Fruit fly (Drosophila melanogaster) whole organism, embryonic: ENCODE measurements around the gene CG17154.
A peak's percentile ranks its signal among the peaks of the same experiment; 100 is the strongest.

Experiments used
- Asciz ChIP-seq: fragments of 200-800 bp; sonication (Bioruptor generic); optimal IDR thresholded peaks from 2 replicates; lab custom pipeline; 2017; ENCODE audit warnings: missing biosample characterization, mild to moderate bottlenecking, missing genetic modification characterization, missing genetic modification reagents
- Atf-2 ChIP-seq: fragments of 200-800 bp; sonication (Bioruptor generic); optimal IDR thresholded peaks from 2 replicates; lab custom pipeline; 2016; ENCODE audit warnings: missing biosample characterization, missing genetic modification characterization
- Awh ChIP-seq: fragments of 200-800 bp; sonication (Bioruptor generic); IDR thresholded peaks from 2 replicates; pipeline ENCODE4, ENCODE4 v1.3.6; 2022; ENCODE audit warnings: missing biosample characterization, missing genetic modification characterization
- CG10267 ChIP-seq: fragments of 200-800 bp; sonication (Bioruptor generic); optimal IDR thresholded peaks from 2 replicates; lab custom pipeline; 2018; ENCODE audit warnings: missing biosample characterization, mild to moderate bottlenecking, missing genetic modification characterization, moderate library complexity
- CG10462 ChIP-seq: fragments of 200-800 bp; sonication (Bioruptor generic); optimal IDR thresholded peaks from 2 replicates; lab custom pipeline; 2016; ENCODE audit warnings: missing biosample characterization, missing genetic modification characterization
- CG11247 ChIP-seq: fragments of 200-800 bp; sonication (Bioruptor generic); IDR thresholded peaks from 2 replicates; pipeline ENCODE4 v1.3.6; 2022; ENCODE audit warnings: missing biosample characterization, missing genetic modification characterization
- CG11723 ChIP-seq: fragments of 200-800 bp; sonication (Bioruptor generic); optimal IDR thresholded peaks from 2 replicates; lab custom pipeline; 2017; ENCODE audit warnings: missing biosample characterization, mild to moderate bottlenecking, missing genetic modification characterization
- CG12942 ChIP-seq: fragments of 200-800 bp; sonication (Bioruptor generic); optimal IDR thresholded peaks from 3 replicates; lab custom pipeline; 2016; ENCODE audit warnings: missing biosample characterization, missing genetic modification characterization
- CG13424 ChIP-seq: fragments of 200-800 bp; sonication (Bioruptor generic); optimal IDR thresholded peaks from 2 replicates; lab custom pipeline; 2019; ENCODE audit warnings: missing biosample characterization, mild to moderate bottlenecking, missing genetic modification characterization, moderate library complexity
- CG14667 ChIP-seq: fragments of 200-800 bp; sonication (Bioruptor generic); IDR thresholded peaks from 2 replicates; pipeline ENCODE4 v1.3.6; 2022; ENCODE audit warnings: missing biosample characterization, missing genetic modification characterization
- CG14965 ChIP-seq: fragments of 200-800 bp; sonication (Bioruptor generic); optimal IDR thresholded peaks from 2 replicates; lab custom pipeline; 2016; ENCODE audit warnings: missing biosample characterization, missing genetic modification characterization, borderline replicate concordance
- CG15269 ChIP-seq: fragments of 200-800 bp; sonication (Bioruptor generic); optimal IDR thresholded peaks from 2 replicates; lab custom pipeline; 2018; ENCODE audit warnings: missing biosample characterization, mild to moderate bottlenecking, missing genetic modification characterization, moderate library complexity
- CG17186 ChIP-seq: fragments of 200-800 bp; sonication (Bioruptor generic); optimal IDR thresholded peaks from 3 replicates; lab custom pipeline; 2017; ENCODE audit warnings: missing biosample characterization, missing genetic modification reagents, missing genetic modification characterization
- CG2116 ChIP-seq: fragments of 200-800 bp; sonication (Bioruptor generic); optimal IDR thresholded peaks from 3 replicates; lab custom pipeline; 2018; ENCODE audit warnings: missing biosample characterization, mild to moderate bottlenecking, missing genetic modification characterization
- CG2202 ChIP-seq: fragments of 200-800 bp; sonication (Bioruptor generic); optimal IDR thresholded peaks from 2 replicates; lab custom pipeline; 2018; ENCODE audit warnings: missing biosample characterization, mild to moderate bottlenecking, missing genetic modification characterization
- CG3065 ChIP-seq: fragments of 200-800 bp; sonication (Bioruptor generic); optimal IDR thresholded peaks from 2 replicates; lab custom pipeline; 2016; ENCODE audit warnings: missing biosample characterization, missing genetic modification characterization
- CG42726 ChIP-seq: fragments of 200-800 bp; sonication (Bioruptor generic); IDR thresholded peaks from 2 replicates; pipeline ENCODE4 v1.3.6; 2022; ENCODE audit warnings: missing biosample characterization, missing genetic modification characterization; ENCODE audit not compliant: partially characterized antibody
- CG6791 ChIP-seq: fragments of 200-800 bp; sonication (Bioruptor generic); IDR thresholded peaks from 3 replicates; pipeline ENCODE4 v1.3.6; 2022; ENCODE audit warnings: missing biosample characterization, missing genetic modification characterization; ENCODE audit not compliant: partially characterized antibody
- CG7357 ChIP-seq: fragments of 200-800 bp; sonication (Bioruptor generic); IDR thresholded peaks from 3 replicates; pipeline ENCODE4 v1.3.6; 2022; ENCODE audit warnings: missing biosample characterization, missing genetic modification characterization
- CG7928 ChIP-seq: fragments of 200-800 bp; sonication (Bioruptor generic); optimal IDR thresholded peaks from 2 replicates; lab custom pipeline; 2017; ENCODE audit warnings: missing biosample characterization, mild to moderate bottlenecking, missing genetic modification characterization
- HLH54F ChIP-seq: fragments of 200-800 bp; sonication (Bioruptor generic); optimal IDR thresholded peaks from 3 replicates; lab custom pipeline; 2016; ENCODE audit warnings: missing biosample characterization, missing genetic modification characterization
- Hand ChIP-seq: fragments of 200-800 bp; sonication (Bioruptor generic); optimal IDR thresholded peaks from 2 replicates; lab custom pipeline; 2017; ENCODE audit warnings: mild to moderate bottlenecking, missing biosample characterization, missing genetic modification reagents, missing genetic modification characterization
- HmgZ ChIP-seq: fragments of 200-800 bp; sonication (Bioruptor generic); optimal IDR thresholded peaks from 2 replicates; lab custom pipeline; 2018; ENCODE audit warnings: missing biosample characterization, mild to moderate bottlenecking, missing genetic modification characterization
- Max ChIP-seq: fragments of 200-800 bp; sonication (Bioruptor generic); optimal IDR thresholded peaks from 2 replicates; lab custom pipeline; 2016; ENCODE audit warnings: missing biosample characterization, mild to moderate bottlenecking, missing genetic modification characterization
- NfI ChIP-seq: fragments of 200-800 bp; sonication (Bioruptor generic); optimal IDR thresholded peaks from 3 replicates; lab custom pipeline; 2018; ENCODE audit warnings: missing biosample characterization, mild to moderate bottlenecking, missing genetic modification characterization, moderate library complexity
- Optix ChIP-seq: fragments of 200-800 bp; sonication (Bioruptor generic); IDR thresholded peaks from 3 replicates; pipeline ENCODE4 v1.3.6; 2022; ENCODE audit warnings: missing biosample characterization, missing genetic modification characterization
- Pdp1 ChIP-seq, 2 experiments: fragments of 200-800 bp; sonication (Bioruptor generic); optimal IDR thresholded peaks; 3 replicates each; lab custom pipeline; 2016; ENCODE audit warnings: missing biosample characterization in 2 of 2, missing genetic modification characterization in 2 of 2, mild to moderate bottlenecking in 1 of 2, moderate library complexity in 1 of 2
- Poxn ChIP-seq: fragments of 200-800 bp; sonication (Bioruptor generic); IDR thresholded peaks from 2 replicates; pipeline ENCODE4 v1.3.6; 2022; ENCODE audit warnings: missing biosample characterization, missing genetic modification characterization
- Sry-δ ChIP-seq: fragments of 200-800 bp; sonication (Bioruptor generic); optimal IDR thresholded peaks from 2 replicates; lab custom pipeline; 2016; ENCODE audit warnings: missing biosample characterization, missing genetic modification characterization
- amos ChIP-seq: fragments of 200-800 bp; sonication (Bioruptor generic); IDR thresholded peaks from 2 replicates; pipeline ENCODE4 v1.3.6; 2022; ENCODE audit warnings: missing biosample characterization, missing genetic modification characterization; ENCODE audit not compliant: partially characterized antibody
- chif ChIP-seq, 2 experiments: fragments of 200-800 bp; sonication (Bioruptor generic); optimal IDR thresholded peaks; 3 replicates each; lab custom pipeline; 2016; ENCODE audit warnings: missing biosample characterization in 2 of 2, missing genetic modification characterization in 2 of 2
- dati ChIP-seq: fragments of 200-800 bp; sonication (Bioruptor generic); IDR thresholded peaks from 2 replicates; pipeline ENCODE4 v1.3.6; 2022; ENCODE audit warnings: missing biosample characterization, missing genetic modification characterization
- en ChIP-seq: fragments of 200-800 bp; sonication (Bioruptor generic); optimal IDR thresholded peaks from 2 replicates; lab custom pipeline; 2016; ENCODE audit warnings: missing biosample characterization, missing genetic modification characterization
- gcm ChIP-seq: fragments of 200-800 bp; sonication (Bioruptor generic); optimal IDR thresholded peaks from 2 replicates; lab custom pipeline; 2019; ENCODE audit warnings: missing biosample characterization, mild to moderate bottlenecking, missing genetic modification characterization, moderate library complexity
- gfzf ChIP-seq: fragments of 200-800 bp; sonication (Bioruptor generic); optimal IDR thresholded peaks from 2 replicates; lab custom pipeline; 2016; ENCODE audit warnings: missing biosample characterization, mild to moderate bottlenecking, missing genetic modification characterization, moderate library complexity
- ken ChIP-seq: fragments of 200-800 bp; sonication (Bioruptor generic); IDR thresholded peaks from 3 replicates; pipeline ENCODE4 v1.3.6; 2022; ENCODE audit warnings: missing biosample characterization, missing genetic modification characterization
- lbe ChIP-seq: fragments of 200-800 bp; sonication (Bioruptor generic); optimal IDR thresholded peaks from 2 replicates; lab custom pipeline; 2016; ENCODE audit warnings: missing biosample characterization, mild to moderate bottlenecking, missing genetic modification characterization
- mirr ChIP-seq: fragments of 200-800 bp; sonication (Bioruptor generic); optimal IDR thresholded peaks from 3 replicates; lab custom pipeline; 2018; ENCODE audit warnings: missing biosample characterization, mild to moderate bottlenecking, missing genetic modification characterization
- pho ChIP-seq: fragments of 200-800 bp; sonication (Bioruptor generic); optimal IDR thresholded peaks from 2 replicates; lab custom pipeline; 2016; ENCODE audit warnings: missing biosample characterization, missing genetic modification characterization
- pum ChIP-seq: fragments of 200-800 bp; sonication (Bioruptor generic); optimal IDR thresholded peaks from 2 replicates; lab custom pipeline; 2016; ENCODE audit warnings: missing biosample characterization, missing genetic modification characterization
- ranshi ChIP-seq: fragments of 200-800 bp; sonication (Bioruptor generic); IDR thresholded peaks from 2 replicates; pipeline ENCODE4 v1.3.6; 2022; ENCODE audit warnings: missing biosample characterization, missing genetic modification characterization
- salm ChIP-seq: fragments of 200-800 bp; sonication (Bioruptor generic); optimal IDR thresholded peaks from 2 replicates; lab custom pipeline; 2018; ENCODE audit warnings: missing biosample characterization, mild to moderate bottlenecking, missing genetic modification characterization
- scrt ChIP-seq: fragments of 200-800 bp; sonication (Bioruptor generic); optimal IDR thresholded peaks from 2 replicates; lab custom pipeline; 2018; ENCODE audit warnings: missing biosample characterization, mild to moderate bottlenecking, missing genetic modification characterization, moderate library complexity
- seq ChIP-seq: fragments of 200-800 bp; sonication (Bioruptor generic); IDR thresholded peaks from 2 replicates; pipeline ENCODE4 v1.3.6; 2022; ENCODE audit warnings: missing biosample characterization, missing genetic modification characterization
- ssp ChIP-seq: fragments of 200-800 bp; sonication (Bioruptor generic); IDR thresholded peaks from 2 replicates; pipeline ENCODE4 v1.3.6; 2022; ENCODE audit warnings: missing biosample characterization, missing genetic modification characterization
- sug ChIP-seq: fragments of 200-800 bp; optimal IDR thresholded peaks from 2 replicates; lab custom pipeline; 2019; ENCODE audit warnings: missing biosample characterization, mild to moderate bottlenecking, missing genetic modification characterization, moderate library complexity
- tup ChIP-seq: fragments of 200-800 bp; sonication (Bioruptor generic); optimal IDR thresholded peaks from 2 replicates; lab custom pipeline; 2016; ENCODE audit warnings: missing biosample characterization, mild to moderate bottlenecking, missing genetic modification characterization, moderate library complexity
- zfh1 ChIP-seq: fragments of 200-800 bp; sonication (Bioruptor generic); IDR thresholded peaks from 3 replicates; pipeline ENCODE4 v1.3.6; 2022; ENCODE audit warnings: missing biosample characterization, missing genetic modification characterization

The CG17154 gene

dm6 chr3L:12111081-12111958 lies 22.9 kb downstream of the CG17154 start (continued):
- peak; percentile 61; the same call in 2 of the 3 replicates for TF ChIP-seq zfh1 (GFP tag; lab: Robert Waterston, UW)
- peak; percentile 58 for TF ChIP-seq sug (tag; lab: Kevin White, UChicago)
- TF ChIP-seq CG3065 (GFP tag; lab: Kevin White, UChicago) = peak; percentile 54
- TF ChIP-seq Pdp1 (GFP tag; optimal IDR thresholded peaks at IDR 0.05; lab: Kevin White, UChicago) = peak in 1 of 2 experiments; percentile 29
- no peak for TF ChIP-seq CG42726 (GFP tag; lab: Robert Waterston, UW)
- no peak for TF ChIP-seq tup (GFP tag; lab: Kevin White, UChicago)
- no peak for TF ChIP-seq CG17186 (GFP tag; lab: Kevin White, UChicago)
- peak; percentile 88 for TF ChIP-seq gcm (GFP tag; lab: Kevin White, UChicago)
- peak; percentile 30 for TF ChIP-seq CG2116 (GFP tag; lab: Kevin White, UChicago)
- no peak for TF ChIP-seq CG14965 (GFP tag; lab: Kevin White, UChicago)
- TF ChIP-seq gfzf (GFP tag; lab: Kevin White, UChicago) = no peak
- no peak for TF ChIP-seq scrt (GFP tag; lab: Kevin White, UChicago)
- TF ChIP-seq amos (GFP tag; lab: Robert Waterston, UW) = no peak
- TF ChIP-seq seq (GFP tag; lab: Robert Waterston, UW) = no peak
- peak; percentile 90 for TF ChIP-seq CG15269 (tag; lab: Kevin White, UChicago)
- peak; percentile 89 for TF ChIP-seq CG2202 (tag; lab: Kevin White, UChicago)
- peak in 1 of 2 experiments; percentile 54 for TF ChIP-seq chif (GFP tag; optimal IDR thresholded peaks at IDR 0.05; lab: Kevin White, UChicago)
- no peak for TF ChIP-seq ranshi
- no peak for TF ChIP-seq dati
- TF ChIP-seq pum (GFP tag; lab: Kevin White, UChicago) = peak; percentile 13
- TF ChIP-seq Optix (GFP tag; lab: Robert Waterston, UW) = no peak
- TF ChIP-seq ken (GFP tag; lab: Robert Waterston, UW) = peak; percentile 62; the same call in 1 of the 3 replicates
- TF ChIP-seq CG11723 (GFP tag; lab: Kevin White, UChicago) = no peak
- no peak for TF ChIP-seq pho
- peak; percentile 83 for TF ChIP-seq Asciz (GFP tag; lab: Kevin White, UChicago)
- TF ChIP-seq CG10462 (GFP tag; lab: Kevin White, UChicago) = peak; percentile 29
- peak; percentile 21 for TF ChIP-seq HmgZ (tag; lab: Kevin White, UChicago)
- TF ChIP-seq CG13424 (tag; lab: Kevin White, UChicago) = peak; percentile 91
- no peak for TF ChIP-seq Hand (GFP tag; lab: Kevin White, UChicago)
- peak; percentile 88; the same call in 1 of the 2 replicates for TF ChIP-seq ssp (GFP tag; lab: Robert Waterston, UW)
- no peak; the same call in 1 of the 2 replicates for TF ChIP-seq CG11247 (GFP tag; lab: Robert Waterston, UW)
- TF ChIP-seq CG10267 (tag; lab: Kevin White, UChicago) = peak; percentile 87
- no peak for TF ChIP-seq CG6791 (GFP tag; lab: Robert Waterston, UW)
- TF ChIP-seq Max (GFP tag; lab: Kevin White, UChicago) = peak; percentile 45
- TF ChIP-seq salm (tag; lab: Kevin White, UChicago) = peak; percentile 53
- TF ChIP-seq lbe = no peak
- TF ChIP-seq NfI = peak; percentile 64
- no peak for TF ChIP-seq en (GFP tag; lab: Kevin White, UChicago)
- TF ChIP-seq Sry-δ (GFP tag; lab: Kevin White, UChicago) = no peak
- no peak for TF ChIP-seq HLH54F (GFP tag; lab: Kevin White, UChicago)
- TF ChIP-seq Atf-2 (GFP tag; lab: Kevin White, UChicago) = no peak
- peak; percentile 50 for TF ChIP-seq CG12942
- TF ChIP-seq Awh = 0 out of 2 replicates have a peak, but pooled peaks have one; percentile 38
- no peak for TF ChIP-seq CG7928
- TF ChIP-seq CG7357 (GFP tag; lab: Robert Waterston, UW) = peak; percentile 40; the same call in 1 of the 3 replicates
- peak; percentile 58; the same call in 1 of the 2 replicates for TF ChIP-seq CG14667 (GFP tag; lab: Robert Waterston, UW)
- TF ChIP-seq Poxn (GFP tag; lab: Robert Waterston, UW) = no peak
- no peak for TF ChIP-seq mirr
